Fruit fly (Drosophila melanogaster) whole organism: Measurements from ENCODE around the gene Dscam4.
"Not testable (repeated sequence)": the region's sequence is repeated elsewhere in the genome, so short reads cannot be mapped to it uniquely, and the experiment has no call there.

Experiments
- CG8478 ChIP-seq: fragments of >200 bp; optimal IDR thresholded peaks from 2 replicates; lab custom pipeline; 2018; ENCODE audit warnings: inconsistent platforms
- Dll ChIP-seq: fragments of >200 bp; optimal IDR thresholded peaks from 2 replicates; lab custom pipeline; 2017
- EcR ChIP-seq, 2 experiments: fragments of >200 bp; optimal IDR thresholded peaks; 2 replicates each; lab custom pipeline; 2017; ENCODE audit warnings: missing biosample characterization in 2 of 2, missing genetic modification characterization in 2 of 2, missing genetic modification reagents in 2 of 2
- pan ChIP-seq: fragments of >200 bp; optimal IDR thresholded peaks from 2 replicates; lab custom pipeline; 2017
- psq ChIP-seq: fragments of >200 bp; optimal IDR thresholded peaks from 2 replicates; lab custom pipeline; 2017
- usp ChIP-seq: fragments of >200 bp; optimal IDR thresholded peaks from 2 replicates; lab custom pipeline; 2017; ENCODE audit warnings: missing biosample characterization, missing genetic modification characterization, mixed read lengths

Dscam4 gene

dm6 chr3L:8238347-8238746 is at the start of gene Dscam4:
TSS of gene Dscam4 (plus strand) at chr3L:8238647.
- TF ChIP-seq psq (lab: Kevin White, UChicago); EcR (GFP tag; optimal IDR thresholded peaks at IDR 0.05; lab: Kevin White, UChicago); CG8478 (lab: Kevin White, UChicago): not testable (repeated sequence)

dm6 chr3L:8189234-8189633 is 49.2 kb upstream of the Dscam4 start:
- TF ChIP-seq usp (GFP tag; lab: Kevin White, UChicago) = no peak
- TF ChIP-seq EcR (GFP tag; optimal IDR thresholded peaks at IDR 0.05; lab: Kevin White, UChicago) = no peak
- TF ChIP-seq psq (lab: Kevin White, UChicago) = no peak
- no peak for TF ChIP-seq pan (lab: Kevin White, UChicago)
- no peak for TF ChIP-seq CG8478 (lab: Kevin White, UChicago)
- no peak for TF ChIP-seq Dll (lab: Kevin White, UChicago)

DNA sequence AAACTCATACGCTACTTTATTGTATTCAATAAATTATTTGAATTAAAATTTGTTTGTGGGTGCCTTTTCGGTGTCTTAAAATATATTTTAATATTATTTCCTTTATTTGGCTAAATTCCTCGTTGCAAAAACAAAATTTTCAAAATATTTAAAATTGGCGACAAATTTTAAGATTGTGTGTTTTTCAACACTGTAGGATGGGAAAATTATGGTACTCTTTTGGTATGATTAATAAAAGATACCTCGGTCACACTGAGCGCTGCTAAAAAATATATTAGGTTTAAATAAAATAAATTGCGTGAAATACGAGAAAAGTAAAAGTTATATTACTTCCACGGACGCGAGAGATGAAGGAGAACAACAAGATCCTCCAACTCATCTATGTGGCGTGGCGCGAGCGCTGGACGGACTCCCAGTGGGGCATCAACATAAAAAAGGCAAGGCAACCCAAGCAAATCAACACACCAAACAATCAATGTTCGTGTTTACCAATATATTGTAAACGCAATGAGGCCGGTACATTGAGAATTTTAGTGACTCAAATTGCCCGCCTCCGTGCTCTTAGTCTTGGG is 47.3 kb upstream of the Dscam4 start, which contains the start of gene MED24:
MED24 (plus strand) TSS at position 229 of the 572 bp plus-strand sequence.
- TF ChIP-seq CG8478 (lab: Kevin White, UChicago) (no peak), EcR (GFP tag; optimal IDR thresholded peaks at IDR 0.05; lab: Kevin White, UChicago) (no peak), psq (lab: Kevin White, UChicago) (no peak), pan (lab: Kevin White, UChicago) (no peak), Dll (lab: Kevin White, UChicago) (no peak), usp (GFP tag; lab: Kevin White, UChicago) (no peak)

dm6 chr3L:8193016-8193415 is 45.4 kb upstream of the Dscam4 start, which contains the start of gene CG7387:
TSS of gene CG7387 (minus strand) at chr3L:8193116.
- TF ChIP-seq CG8478 (lab: Kevin White, UChicago) = no peak
- TF ChIP-seq usp (GFP tag; lab: Kevin White, UChicago) = no peak
- no peak for TF ChIP-seq pan (lab: Kevin White, UChicago)
- TF ChIP-seq Dll (lab: Kevin White, UChicago) = no peak
- TF ChIP-seq EcR (GFP tag; optimal IDR thresholded peaks at IDR 0.05; lab: Kevin White, UChicago) = no peak
- TF ChIP-seq psq (lab: Kevin White, UChicago) = no peak

dm6 chr3L:8197779-8198279 is 40.6 kb upstream of the Dscam4 start, which contains the start of the genes UbcE2M and Dhps:
TSS of gene UbcE2M (minus strand) at chr3L:8197987.
TSS of gene Dhps (plus strand) at chr3L:8198207.
- TF ChIP-seq Dll (lab: Kevin White, UChicago) = no peak
- TF ChIP-seq EcR (GFP tag; optimal IDR thresholded peaks at IDR 0.05; lab: Kevin White, UChicago) = no peak
- TF ChIP-seq pan (lab: Kevin White, UChicago) = no peak
- no peak for TF ChIP-seq CG8478 (lab: Kevin White, UChicago)
- no peak for TF ChIP-seq psq (lab: Kevin White, UChicago)
- no peak for TF ChIP-seq usp (GFP tag; lab: Kevin White, UChicago)

DNA sequence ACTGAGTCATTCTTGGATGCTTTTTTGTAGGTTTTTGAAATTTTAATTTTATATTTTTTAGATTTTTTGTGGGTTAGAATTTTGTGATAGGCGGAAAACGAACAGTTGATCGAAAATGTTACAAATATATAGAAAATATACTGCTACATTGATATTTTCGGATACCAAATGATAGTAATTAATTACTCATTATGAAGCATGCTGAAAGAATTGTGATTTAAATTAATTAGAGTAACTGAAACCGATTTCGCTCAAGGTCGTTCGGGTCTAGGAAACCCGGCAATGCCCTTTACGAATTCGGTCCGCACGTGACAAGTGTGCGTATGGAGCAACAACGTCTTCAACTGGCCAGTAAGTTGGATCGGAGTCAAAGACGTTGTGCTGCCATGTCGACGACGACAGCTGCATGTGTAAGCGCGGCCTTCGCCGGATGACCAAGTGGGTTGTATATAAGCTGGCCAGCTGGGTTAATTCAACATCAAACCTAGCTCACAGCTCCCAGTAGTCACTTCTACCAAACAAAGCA is 36.1 kb upstream of the Dscam4 start, which contains the start of the genes CG7366 and CG13679:
CG7366 (minus strand) TSS at position 101 of the 526 bp plus-strand sequence.
CG13679 (plus strand) TSS at position 476 of the 526 bp plus-strand sequence.
- no peak for TF ChIP-seq Dll (lab: Kevin White, UChicago)
- no peak for TF ChIP-seq CG8478 (lab: Kevin White, UChicago)
- no peak for TF ChIP-seq pan (lab: Kevin White, UChicago)
- no peak for TF ChIP-seq psq (lab: Kevin White, UChicago)
- TF ChIP-seq EcR (GFP tag; optimal IDR thresholded peaks at IDR 0.05; lab: Kevin White, UChicago) = no peak
- TF ChIP-seq usp (GFP tag; lab: Kevin White, UChicago) = no peak

DNA sequence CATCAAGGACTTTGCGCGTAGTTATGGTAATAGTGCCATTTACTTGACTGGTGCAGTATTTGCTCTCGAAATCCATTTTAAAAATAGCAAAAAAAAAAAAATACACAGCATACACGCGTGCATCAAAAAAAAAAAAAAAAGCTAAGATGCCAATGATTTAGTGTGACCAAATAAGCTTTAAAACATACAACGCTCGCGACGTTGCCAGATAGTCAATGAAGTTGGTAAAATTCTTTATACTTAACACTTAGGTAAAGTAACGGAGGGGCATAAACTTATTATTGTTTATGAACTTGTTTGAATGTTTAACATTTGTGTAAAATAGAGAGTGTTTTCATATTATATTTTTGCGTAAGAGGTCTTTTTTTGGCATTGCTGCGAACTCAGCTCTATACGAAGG is 27.9 kb upstream of the Dscam4 start, which contains the start of gene tut:
tut (minus strand) TSS at position 148 of the 400 bp plus-strand sequence.
- TF ChIP-seq EcR (GFP tag; optimal IDR thresholded peaks at IDR 0.05; lab: Kevin White, UChicago) (no peak), psq (lab: Kevin White, UChicago) (no peak), usp (GFP tag; lab: Kevin White, UChicago) (no peak), CG8478 (lab: Kevin White, UChicago) (no peak), Dll (lab: Kevin White, UChicago) (no peak), pan (lab: Kevin White, UChicago) (no peak)

- TF ChIP-seq usp (GFP tag; lab: Kevin White, UChicago) = no peak
- TF ChIP-seq psq (lab: Kevin White, UChicago) = no peak
- TF ChIP-seq pan (lab: Kevin White, UChicago) = no peak
- no peak for TF ChIP-seq Dll (lab: Kevin White, UChicago)
- no peak for TF ChIP-seq CG8478 (lab: Kevin White, UChicago)
- TF ChIP-seq EcR (GFP tag; optimal IDR thresholded peaks at IDR 0.05; lab: Kevin White, UChicago) = no peak
These were observed 26.9 kb upstream of the Dscam4 start, which contains the start of gene CG8006 for dm6 chr3L:8211590-8211989. TSS of gene CG8006 (plus strand) at chr3L:8211890.

DNA sequence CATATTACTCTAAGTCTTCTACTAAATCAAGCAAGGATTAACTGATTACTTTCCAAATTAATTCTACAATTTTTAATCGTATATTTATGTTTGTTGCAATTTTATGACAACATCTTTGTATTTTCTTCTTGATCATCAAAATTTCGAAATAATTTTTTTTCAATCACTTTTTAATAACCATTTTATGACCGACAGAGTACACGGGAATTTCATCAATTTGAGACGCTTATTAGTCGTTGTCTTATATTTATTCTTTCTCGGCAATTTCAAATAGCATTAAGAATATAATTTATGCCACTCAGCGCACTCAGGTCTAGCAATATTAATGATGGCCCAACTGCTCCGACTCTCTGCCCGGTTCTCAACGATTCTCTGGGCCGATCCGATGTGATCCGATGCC is 23.5 kb upstream of the Dscam4 start, which contains the start of gene CG8012:
CG8012 (plus strand) TSS at position 301 of the 400 bp plus-strand sequence.
- TF ChIP-seq pan (lab: Kevin White, UChicago) = no peak
- no peak for TF ChIP-seq EcR (GFP tag; optimal IDR thresholded peaks at IDR 0.05; lab: Kevin White, UChicago)
- no peak for TF ChIP-seq psq (lab: Kevin White, UChicago)
- no peak for TF ChIP-seq Dll (lab: Kevin White, UChicago)
- no peak for TF ChIP-seq CG8478 (lab: Kevin White, UChicago)
- no peak for TF ChIP-seq usp (GFP tag; lab: Kevin White, UChicago)

dm6 chr3L:8218883-8219282 is 19.6 kb upstream of the Dscam4 start, which contains the start of gene CG13674:
TSS of gene CG13674 (minus strand) at chr3L:8218983.
- TF ChIP-seq psq (lab: Kevin White, UChicago) = no peak
- TF ChIP-seq EcR (GFP tag; optimal IDR thresholded peaks at IDR 0.05; lab: Kevin White, UChicago) = no peak
- no peak for TF ChIP-seq pan (lab: Kevin White, UChicago)
- TF ChIP-seq CG8478 (lab: Kevin White, UChicago) = no peak
- TF ChIP-seq Dll (lab: Kevin White, UChicago) = no peak
- no peak for TF ChIP-seq usp (GFP tag; lab: Kevin White, UChicago)
